Fruit fly (Drosophila melanogaster): Measurements from ENCODE around the gene bsf.

bsf gene

DNA sequence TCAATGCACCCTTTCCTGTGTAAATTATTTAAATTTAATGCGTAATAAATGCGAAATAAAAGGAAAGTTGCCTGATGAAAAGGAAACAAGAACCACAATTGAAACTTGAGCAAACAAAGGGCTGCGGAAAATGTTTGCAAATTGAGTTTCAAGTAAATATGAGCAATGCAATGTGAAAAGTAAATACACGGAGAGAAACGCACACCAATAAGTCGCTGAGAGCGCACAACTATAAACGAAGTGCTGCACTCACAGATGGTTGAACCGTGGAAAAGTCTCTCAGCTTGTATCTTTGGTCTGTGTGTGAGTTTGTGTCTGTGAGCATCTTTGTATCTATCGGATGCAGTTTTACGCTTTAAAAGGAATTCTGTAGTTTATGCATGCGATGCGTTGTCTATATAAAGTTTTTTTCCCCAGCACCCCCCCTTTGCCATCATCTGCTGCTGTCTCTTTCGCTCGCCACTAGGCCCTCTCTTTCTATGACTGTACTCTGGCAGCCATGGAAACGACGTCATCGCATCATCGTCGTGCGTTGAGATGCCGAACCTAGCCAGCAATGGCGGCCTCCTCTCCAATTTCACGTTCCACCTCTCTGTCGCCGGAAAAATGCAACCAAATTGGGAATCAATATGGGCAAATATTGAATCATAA, 5.4 kb upstream of the bsf start:
- no peak for TF ChIP-seq Myc (optimal IDR thresholded peaks at IDR 0.05)
- TF ChIP-seq Hnf4 (GFP tag; optimal IDR thresholded peaks at IDR 0.05) = no peak
- TF ChIP-seq HLH106 (tag; optimal IDR thresholded peaks at IDR 0.05) = no peak
- TF ChIP-seq CG9705 (GFP tag; optimal IDR thresholded peaks at IDR 0.05) = no peak

DNA sequence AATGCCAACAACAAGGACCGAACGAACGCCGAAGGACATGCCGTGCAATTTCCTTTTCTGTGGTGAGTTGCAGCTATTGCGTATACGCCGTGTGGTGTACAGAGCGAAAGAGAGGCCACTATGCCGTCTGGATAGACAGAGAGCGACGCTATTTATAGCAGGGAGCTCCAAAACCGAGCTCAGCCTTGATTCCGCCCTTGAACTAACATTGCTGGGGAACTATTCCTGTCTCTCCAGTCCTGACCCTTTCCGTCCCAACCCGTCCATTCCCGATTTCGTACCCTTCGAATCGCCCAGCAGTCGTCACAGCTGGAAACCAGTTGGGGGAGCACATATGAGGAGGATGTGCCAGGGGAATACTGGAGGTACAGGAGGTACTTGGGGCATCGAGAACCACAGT, 4.1 kb upstream of the bsf start:
- TF ChIP-seq dmrt93B (GFP tag; optimal IDR thresholded peaks at IDR 0.05) (no peak), Myc (optimal IDR thresholded peaks at IDR 0.05) (no peak), ey (GFP tag; optimal IDR thresholded peaks at IDR 0.05) (no peak)

DNA sequence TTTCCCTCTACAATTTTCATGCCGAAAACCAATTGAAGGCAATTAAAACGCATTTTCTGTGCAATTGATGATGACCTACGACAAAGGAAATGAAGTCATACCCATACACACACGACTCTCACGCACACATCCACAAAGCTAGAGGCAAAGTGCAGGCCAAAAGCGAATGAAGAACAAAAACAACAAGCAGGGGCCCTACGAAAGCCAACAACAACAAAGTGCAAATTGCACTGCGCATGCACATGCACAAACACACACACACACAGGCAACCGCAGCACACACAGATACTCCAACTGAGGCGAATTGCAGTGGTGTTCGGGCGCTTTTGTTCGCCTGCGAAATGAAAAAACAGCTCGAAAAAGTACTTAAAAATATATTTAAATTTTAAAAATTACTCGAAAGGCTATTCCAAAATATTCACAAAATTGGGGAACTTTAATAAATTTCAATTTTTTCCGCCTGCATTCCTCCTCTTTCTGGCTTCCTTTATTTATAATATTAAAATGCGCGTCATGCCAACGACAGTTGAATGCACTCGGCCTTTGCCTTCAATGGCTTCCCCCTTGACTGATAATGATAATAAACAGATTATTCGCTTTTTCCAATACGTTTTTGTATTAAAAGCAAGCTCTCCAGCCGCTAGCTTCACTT, 2.7 kb upstream of the bsf start:
- TF ChIP-seq Rel (GFP tag; optimal IDR thresholded peaks at IDR 0.05) (no peak), Rel (tag; optimal IDR thresholded peaks at IDR 0.05) (peak; percentile 53), psq (GFP tag; optimal IDR thresholded peaks at IDR 0.05) (peak; percentile 3), HLH106 (tag; optimal IDR thresholded peaks at IDR 0.05) (no peak), CrebA (GFP tag; optimal IDR thresholded peaks at IDR 0.05; ENCODE audit: borderline replicate concordance) (no peak), foxo (GFP tag; optimal IDR thresholded peaks at IDR 0.05) (no peak), jim (GFP tag; optimal IDR thresholded peaks at IDR 0.05) (peak; percentile 24), Dif (GFP tag; optimal IDR thresholded peaks at IDR 0.05; ENCODE audit: partially characterized antibody) (no peak)

DNA sequence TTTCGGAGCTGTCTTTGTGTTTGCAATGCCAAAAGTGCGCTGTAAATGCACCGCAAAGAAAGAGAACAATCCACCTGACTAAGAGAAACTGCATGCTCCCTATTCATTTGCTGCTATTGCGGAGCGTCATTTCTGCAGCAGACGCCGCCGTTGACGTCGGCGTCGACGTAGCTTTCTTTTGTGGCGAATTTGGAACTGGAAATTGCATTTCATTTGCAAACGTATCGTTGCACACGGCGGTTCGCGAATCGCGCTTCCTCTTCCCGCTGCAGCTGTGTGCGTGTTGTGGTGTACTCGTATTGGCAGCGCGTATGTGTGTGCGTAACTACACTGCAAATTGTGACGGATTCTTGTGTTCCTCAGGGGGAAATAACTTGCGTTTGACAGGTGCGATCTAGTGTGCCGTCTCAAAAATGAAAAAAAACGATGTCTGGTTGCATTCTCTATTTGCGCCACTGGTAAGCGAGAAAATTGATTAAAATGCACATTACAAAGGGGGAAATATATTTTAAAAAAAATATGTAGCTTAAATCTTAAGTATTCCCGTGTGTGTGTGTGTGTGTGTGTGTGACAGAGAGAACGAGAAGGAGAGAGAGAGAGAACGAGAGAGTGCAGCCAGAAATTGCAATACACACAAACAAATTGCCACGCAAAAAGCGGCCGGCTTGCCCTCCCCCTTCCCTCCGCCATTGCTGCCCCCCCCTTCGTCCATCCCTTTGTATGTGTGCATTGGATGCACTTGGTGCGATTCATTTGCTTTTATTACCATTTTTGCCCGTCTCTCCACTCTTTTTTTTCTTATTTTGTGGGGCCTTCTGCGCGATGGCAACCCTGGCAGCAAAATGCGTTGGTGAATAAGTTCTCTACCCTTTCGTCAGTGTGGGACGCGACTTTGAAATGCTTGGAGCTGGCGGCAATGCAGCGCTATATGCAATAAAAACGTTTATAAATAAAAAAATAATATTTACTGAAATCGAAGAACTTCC, 1.4 kb upstream of the bsf start:
- no peak for TF ChIP-seq fru (GFP tag; optimal IDR thresholded peaks at IDR 0.05)
- TF ChIP-seq tai (GFP tag; optimal IDR thresholded peaks at IDR 0.05) = no peak
- no peak for TF ChIP-seq brk (GFP tag; optimal IDR thresholded peaks at IDR 0.05)
- no peak for TF ChIP-seq GATAd (GFP tag; optimal IDR thresholded peaks at IDR 0.05)
- TF ChIP-seq br (GFP tag; optimal IDR thresholded peaks at IDR 0.05) = no peak
- TF ChIP-seq Hr78 (GFP tag; optimal IDR thresholded peaks at IDR 0.05) = no peak
- TF ChIP-seq lola (GFP tag; optimal IDR thresholded peaks at IDR 0.05) = no peak
- peak; percentile 22 for TF ChIP-seq CG9705 (GFP tag; optimal IDR thresholded peaks at IDR 0.05)
- no peak for TF ChIP-seq Abd-B (GFP tag; optimal IDR thresholded peaks at IDR 0.05)
- no peak for TF ChIP-seq Jra (GFP tag; optimal IDR thresholded peaks at IDR 0.05)
- no peak for TF ChIP-seq sv (GFP tag; optimal IDR thresholded peaks at IDR 0.05)
- peak; percentile 78 for TF ChIP-seq psq (GFP tag; optimal IDR thresholded peaks at IDR 0.05)
- no peak for TF ChIP-seq pan (optimal IDR thresholded peaks at IDR 0.05)
- TF ChIP-seq dsf (GFP tag; optimal IDR thresholded peaks at IDR 0.05; ENCODE audit: borderline replicate concordance) = no peak
- peak; percentile 35 for TF ChIP-seq HLH106 (tag; optimal IDR thresholded peaks at IDR 0.05)
- TF ChIP-seq CG32264 (GFP tag; optimal IDR thresholded peaks at IDR 0.05) = no peak
- TF ChIP-seq Vsx2 (GFP tag; optimal IDR thresholded peaks at IDR 0.05; ENCODE audit: partially characterized antibody) = peak; percentile 36
- TF ChIP-seq OdsH (GFP tag; optimal IDR thresholded peaks at IDR 0.05) = peak; percentile 32
- peak; percentile 10 for TF ChIP-seq ey (GFP tag; optimal IDR thresholded peaks at IDR 0.05)
- TF ChIP-seq N (GFP tag; optimal IDR thresholded peaks at IDR 0.05) = peak; percentile 53
- no peak for TF ChIP-seq Hr83 (GFP tag; optimal IDR thresholded peaks at IDR 0.05; ENCODE audit: poor library complexity, severe bottlenecking)
- TF ChIP-seq Mio (GFP tag; optimal IDR thresholded peaks at IDR 0.05) = no peak
- peak; percentile 31 for TF ChIP-seq Dif (GFP tag; optimal IDR thresholded peaks at IDR 0.05; ENCODE audit: partially characterized antibody)
- TF ChIP-seq CrebA (GFP tag; optimal IDR thresholded peaks at IDR 0.05; ENCODE audit: borderline replicate concordance) = no peak
- TF ChIP-seq Sp1 (GFP tag; optimal IDR thresholded peaks at IDR 0.05) = peak; percentile 77
- no peak for TF ChIP-seq Hnf4 (GFP tag; optimal IDR thresholded peaks at IDR 0.05)
- no peak for TF ChIP-seq Myc (optimal IDR thresholded peaks at IDR 0.05)
- no peak for TF ChIP-seq h (GFP tag; optimal IDR thresholded peaks at IDR 0.05)
- TF ChIP-seq foxo (GFP tag; optimal IDR thresholded peaks at IDR 0.05) = peak in 1 of 2 experiments; percentile 33
- peak; percentile 35 for TF ChIP-seq rgr (GFP tag; optimal IDR thresholded peaks at IDR 0.05)
- TF ChIP-seq usp (GFP tag; optimal IDR thresholded peaks at IDR 0.05) = no peak
- TF ChIP-seq woc (GFP tag; optimal IDR thresholded peaks at IDR 0.05) = no peak
- no peak for TF ChIP-seq Dfd (GFP tag; optimal IDR thresholded peaks at IDR 0.05)
- peak; percentile 10 for TF ChIP-seq jim (GFP tag; optimal IDR thresholded peaks at IDR 0.05)
- peak; percentile 22 for TF ChIP-seq Rel (GFP tag; optimal IDR thresholded peaks at IDR 0.05)
- peak; percentile 59 for TF ChIP-seq Rel (tag; optimal IDR thresholded peaks at IDR 0.05)
- TF ChIP-seq dl (GFP tag; optimal IDR thresholded peaks at IDR 0.05; ENCODE audit: insufficient read depth in 1 of 2, partially characterized antibody in 2 of 2) = no peak
- no peak for TF ChIP-seq sage (GFP tag; optimal IDR thresholded peaks at IDR 0.05)
- TF ChIP-seq dmrt93B (GFP tag; optimal IDR thresholded peaks at IDR 0.05) = no peak

Data from whole organism, wandering third instar larva.